Fruit fly (Drosophila melanogaster): ENCODE results near the gene SMC6.

SMC6 gene

DNA sequence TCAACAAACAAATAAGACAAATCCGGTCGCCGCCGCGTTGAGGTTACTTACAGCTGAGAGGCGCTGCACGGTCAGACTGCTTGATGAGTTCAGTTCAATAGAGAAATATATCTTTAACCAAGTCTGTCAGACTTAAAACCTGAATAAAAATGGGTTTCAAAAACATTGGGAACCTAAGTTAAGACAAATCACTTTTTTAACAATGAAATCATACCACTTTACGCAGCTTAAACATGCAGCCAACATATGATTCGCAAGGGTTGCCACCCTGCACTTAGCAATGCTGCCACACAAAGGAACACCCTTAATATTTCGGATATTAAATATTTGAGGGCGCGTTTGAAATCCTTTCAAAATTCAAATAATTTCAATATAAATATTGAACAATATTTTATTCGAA is 4.6 kb downstream of the SMC6 start, which contains the start of gene CG5515 (continued):
- TF ChIP-seq achi (GFP tag; optimal IDR thresholded peaks at IDR 0.05) (no peak), Ets21C (GFP tag; optimal IDR thresholded peaks at IDR 0.05) (peak; percentile 67), Blimp-1 (GFP tag; optimal IDR thresholded peaks at IDR 0.05) (no peak), Smox (GFP tag; optimal IDR thresholded peaks at IDR 0.05) (no peak), cyc (GFP tag; optimal IDR thresholded peaks at IDR 0.05) (peak; percentile 57), fkh (GFP tag; optimal IDR thresholded peaks at IDR 0.05) (no peak), CG8119 (GFP tag; IDR thresholded peaks at IDR 0.05) (peak; percentile 35; the same call in 1 of the 3 replicates), Lpt (GFP tag; optimal IDR thresholded peaks at IDR 0.05) (no peak), net (GFP tag; optimal IDR thresholded peaks at IDR 0.05) (peak; percentile 48), CG6276 (GFP tag; optimal IDR thresholded peaks at IDR 0.05) (no peak), CG8319 (GFP tag; optimal IDR thresholded peaks at IDR 0.05) (peak; percentile 40), dsx (GFP tag; optimal IDR thresholded peaks at IDR 0.05; ENCODE audit: poor library complexity, severe bottlenecking) (no peak), Met (GFP tag; optimal IDR thresholded peaks at IDR 0.05) (no peak), CG6854 (GFP tag; optimal IDR thresholded peaks at IDR 0.05) (no peak), Ets96B (tag; optimal IDR thresholded peaks at IDR 0.05) (no peak), CG11762 (GFP tag; optimal IDR thresholded peaks at IDR 0.05; ENCODE audit: insufficient read depth) (peak; percentile 26), Sox102F (GFP tag; optimal IDR thresholded peaks at IDR 0.05) (no peak), esn (GFP tag; optimal IDR thresholded peaks at IDR 0.05) (peak; percentile 81), vri (GFP tag; optimal IDR thresholded peaks at IDR 0.05) (no peak), CG11294 (GFP tag; IDR thresholded peaks at IDR 0.05) (peak; percentile 14; the same call in 1 of the 2 replicates), CG3032 (tag; optimal IDR thresholded peaks at IDR 0.05) (peak; percentile 48), CG9139 (GFP tag; optimal IDR thresholded peaks at IDR 0.05) (no peak), CG31627 (GFP tag; optimal IDR thresholded peaks at IDR 0.05) (peak; percentile 80), spab (GFP tag; optimal IDR thresholded peaks at IDR 0.05) (no peak), CG8632 (GFP tag; optimal IDR thresholded peaks at IDR 0.05) (peak; percentile 22), CG16779 (tag; optimal IDR thresholded peaks at IDR 0.05) (no peak), CG10631 (GFP tag; optimal IDR thresholded peaks at IDR 0.05) (peak; percentile 62), OdsH (GFP tag; optimal IDR thresholded peaks at IDR 0.05) (peak; percentile 73), CG7368 (GFP tag; optimal IDR thresholded peaks at IDR 0.05) (no peak), CG4318 (GFP tag; optimal IDR thresholded peaks at IDR 0.05) (peak; percentile 52), CG6808 (GFP tag; optimal IDR thresholded peaks at IDR 0.05) (no peak)

DNA sequence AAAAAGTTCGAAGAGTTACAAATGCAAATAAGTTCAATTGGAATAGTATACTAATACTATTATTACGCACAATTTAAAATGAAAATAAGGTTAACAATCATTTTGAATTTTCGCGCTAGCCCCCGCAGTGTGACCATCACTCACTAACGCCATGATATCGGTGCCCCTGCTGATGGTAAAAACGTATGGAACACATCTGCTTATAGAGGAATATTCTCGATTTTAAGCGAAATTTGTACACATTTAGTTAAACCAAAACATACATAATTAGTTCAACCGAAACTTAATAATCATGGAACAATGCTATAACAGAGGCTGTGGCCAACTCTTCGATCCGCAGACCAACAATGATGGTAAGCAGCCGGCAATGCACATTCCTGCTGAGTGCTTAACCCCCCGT is 7.0 kb downstream of the SMC6 start, which contains the start of gene mora:
TSS of gene mora (plus strand) at position 172 of the 400 bp plus-strand sequence.
- peak; percentile 34 for TF ChIP-seq Eip78C (GFP tag)
- no peak for TF ChIP-seq Gug (GFP tag; IDR thresholded peaks at IDR 0.05)

DNA sequence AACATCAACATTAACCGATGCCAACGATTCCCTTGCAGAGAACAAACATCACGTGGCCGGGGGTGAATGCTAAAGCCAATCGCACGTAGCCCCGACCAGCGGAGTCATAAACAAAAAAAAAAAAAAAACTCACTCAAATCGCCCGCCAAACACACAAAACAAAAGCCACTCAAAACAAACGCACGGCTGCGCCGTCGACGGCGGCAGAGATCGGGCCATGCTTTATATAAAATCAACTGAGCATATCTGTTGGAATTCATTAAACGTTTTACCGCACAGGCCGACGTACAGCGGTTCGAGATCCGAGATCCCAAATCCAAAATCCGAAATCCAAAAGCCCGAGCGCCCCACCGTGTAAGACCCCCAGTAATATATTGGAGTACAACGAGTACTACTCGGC is 20.8 kb downstream of the SMC6 start, which contains the start of gene CG13606:
TSS of gene CG13606 (plus strand) at position 250 of the 400 bp plus-strand sequence.
- TF ChIP-seq Blimp-1 (GFP tag; optimal IDR thresholded peaks at IDR 0.05) (no peak), Lpt (GFP tag; optimal IDR thresholded peaks at IDR 0.05) (no peak), CG6276 (GFP tag; optimal IDR thresholded peaks at IDR 0.05) (no peak), CG11294 (GFP tag; IDR thresholded peaks at IDR 0.05) (no peak), svp (GFP tag) (no peak), Hr38 (GFP tag; optimal IDR thresholded peaks at IDR 0.05) (no peak), Eip93F (GFP tag; optimal IDR thresholded peaks at IDR 0.05) (no peak), CG32006 (GFP tag; optimal IDR thresholded peaks at IDR 0.05) (no peak), CG3919 (GFP tag; optimal IDR thresholded peaks at IDR 0.05) (no peak), Eip75B (GFP tag; optimal IDR thresholded peaks at IDR 0.05) (no peak), fkh (GFP tag; optimal IDR thresholded peaks at IDR 0.05) (no peak), esn (GFP tag; optimal IDR thresholded peaks at IDR 0.05) (no peak), spab (GFP tag; optimal IDR thresholded peaks at IDR 0.05) (no peak), CG4318 (GFP tag; optimal IDR thresholded peaks at IDR 0.05) (no peak), ss (GFP tag; optimal IDR thresholded peaks at IDR 0.05) (no peak), dsx (GFP tag; optimal IDR thresholded peaks at IDR 0.05; ENCODE audit: poor library complexity, severe bottlenecking) (no peak)
